Fruit fly (Drosophila melanogaster) whole organism, embryonic: ENCODE data around the gene CG6094.
A peak's percentile ranks its signal among the peaks of the same experiment; 100 is the strongest.

Source experiments
- ATbp ChIP-seq: fragments of 200-800 bp; sonication (Bioruptor generic); optimal IDR thresholded peaks from 2 replicates; lab custom pipeline; 2017; ENCODE audit warnings: missing biosample characterization, mild to moderate bottlenecking, missing genetic modification characterization, missing genetic modification reagents
- Awh ChIP-seq: fragments of 200-800 bp; sonication (Bioruptor generic); IDR thresholded peaks from 2 replicates; pipeline ENCODE4, ENCODE4 v1.3.6; 2022; ENCODE audit warnings: missing biosample characterization, missing genetic modification characterization
- CG1024 ChIP-seq: fragments of 200-800 bp; sonication (Bioruptor generic); IDR thresholded peaks from 2 replicates; pipeline ENCODE4 v1.3.6; 2022; ENCODE audit warnings: missing biosample characterization, missing genetic modification characterization
- CG10321 ChIP-seq: fragments of 200-800 bp; sonication (Bioruptor generic); IDR thresholded peaks from 2 replicates; pipeline ENCODE4 v1.3.6; 2022; ENCODE audit warnings: missing biosample characterization, missing genetic modification characterization
- CG12219 ChIP-seq: fragments of 200-800 bp; sonication (Bioruptor generic); optimal IDR thresholded peaks from 3 replicates; lab custom pipeline; 2018; ENCODE audit warnings: missing biosample characterization, mild to moderate bottlenecking, missing genetic modification characterization
- CG1233 ChIP-seq: fragments of 200-800 bp; sonication (Bioruptor generic); optimal IDR thresholded peaks from 4 replicates; lab custom pipeline; 2018; ENCODE audit warnings: missing biosample characterization, mild to moderate bottlenecking, missing genetic modification characterization
- CG14667 ChIP-seq: fragments of 200-800 bp; sonication (Bioruptor generic); IDR thresholded peaks from 2 replicates; pipeline ENCODE4 v1.3.6; 2022; ENCODE audit warnings: missing biosample characterization, missing genetic modification characterization
- CG18262 ChIP-seq: fragments of 200-800 bp; optimal IDR thresholded peaks from 3 replicates; lab custom pipeline; 2019; ENCODE audit warnings: missing biosample characterization, mild to moderate bottlenecking, missing genetic modification characterization, moderate library complexity
- CG2116 ChIP-seq: fragments of 200-800 bp; sonication (Bioruptor generic); optimal IDR thresholded peaks from 3 replicates; lab custom pipeline; 2018; ENCODE audit warnings: missing biosample characterization, mild to moderate bottlenecking, missing genetic modification characterization
- CG2199 ChIP-seq: fragments of 200-800 bp; sonication (Bioruptor generic); IDR thresholded peaks from 3 replicates; pipeline ENCODE4 v1.3.6; 2022; ENCODE audit warnings: missing biosample characterization, missing genetic modification characterization
- CG2678 ChIP-seq: fragments of 200-800 bp; sonication (Bioruptor generic); optimal IDR thresholded peaks from 3 replicates; lab custom pipeline; 2019; ENCODE audit warnings: missing biosample characterization, mild to moderate bottlenecking, missing genetic modification characterization, moderate library complexity
- CG4360 ChIP-seq: fragments of 200-800 bp; sonication (Bioruptor generic); IDR thresholded peaks from 2 replicates; pipeline ENCODE4 v1.3.6; 2022; ENCODE audit warnings: missing biosample characterization, missing genetic modification characterization
- CG4820 ChIP-seq: fragments of 200-800 bp; sonication (Bioruptor generic); optimal IDR thresholded peaks from 3 replicates; lab custom pipeline; 2016; ENCODE audit warnings: missing biosample characterization, missing genetic modification characterization
- CG6765 ChIP-seq: fragments of 200-800 bp; sonication (Bioruptor generic); optimal IDR thresholded peaks from 3 replicates; lab custom pipeline; 2017; ENCODE audit warnings: missing biosample characterization, mild to moderate bottlenecking, missing genetic modification characterization
- CG7963 ChIP-seq: fragments of 200-800 bp; sonication (Bioruptor generic); IDR thresholded peaks from 3 replicates; pipeline ENCODE4 v1.3.6; 2022; ENCODE audit warnings: missing biosample characterization, missing genetic modification characterization; ENCODE audit not compliant: partially characterized antibody
- CG8089 ChIP-seq: fragments of 200-800 bp; sonication (Bioruptor generic); optimal IDR thresholded peaks from 3 replicates; lab custom pipeline; 2016; ENCODE audit warnings: missing biosample characterization, missing genetic modification characterization
- CG8281 ChIP-seq: fragments of 200-800 bp; sonication (Bioruptor generic); optimal IDR thresholded peaks from 2 replicates; lab custom pipeline; 2018; ENCODE audit warnings: missing biosample characterization, mild to moderate bottlenecking, missing genetic modification characterization, moderate library complexity
- CG8478 ChIP-seq: fragments of >200 bp; optimal IDR thresholded peaks from 2 replicates; lab custom pipeline; 2018
- D ChIP-seq, 2 experiments: fragments of 200-800 bp in 1 of 2; fragments of >200 bp in 1 of 2; sonication (Bioruptor generic) in 1 of 2; optimal IDR thresholded peaks; 2 replicates in 1 of 2; 3 replicates in 1 of 2; lab custom pipeline; 2017; ENCODE audit warnings: mild to moderate bottlenecking in 1 of 2, missing biosample characterization in 1 of 2, missing genetic modification characterization in 1 of 2, missing genetic modification reagents in 1 of 2
- D19A ChIP-seq: fragments of 200-800 bp; optimal IDR thresholded peaks from 3 replicates; lab custom pipeline; 2019; ENCODE audit warnings: missing biosample characterization, mild to moderate bottlenecking, missing genetic modification characterization, moderate library complexity
- Dek ChIP-seq: fragments of 200-800 bp; sonication (Bioruptor generic); optimal IDR thresholded peaks from 3 replicates; lab custom pipeline; 2019; ENCODE audit warnings: missing biosample characterization, mild to moderate bottlenecking, missing genetic modification characterization, moderate library complexity
- Doc3 ChIP-seq: fragments of 200-800 bp; sonication (Bioruptor generic); IDR thresholded peaks from 3 replicates; pipeline ENCODE4 v1.3.6; 2022; ENCODE audit warnings: missing biosample characterization, missing genetic modification characterization; ENCODE audit not compliant: partially characterized antibody
- Dp ChIP-seq: fragments of 200-800 bp; sonication (Bioruptor generic); optimal IDR thresholded peaks from 2 replicates; lab custom pipeline; 2018; ENCODE audit warnings: missing biosample characterization, mild to moderate bottlenecking, missing genetic modification characterization, moderate library complexity
- Drgx ChIP-seq: fragments of 200-800 bp; sonication (Bioruptor generic); IDR thresholded peaks from 2 replicates; pipeline ENCODE4 v1.3.6; 2022; ENCODE audit warnings: missing biosample characterization, missing genetic modification characterization
- Ets65A ChIP-seq: fragments of 200-800 bp; sonication (Bioruptor generic); peaks from one replicate; lab custom pipeline; 2016; ENCODE audit warnings: missing biosample characterization, missing genetic modification characterization
- Fer3 ChIP-seq: fragments of 200-800 bp; sonication (Bioruptor generic); optimal IDR thresholded peaks from 2 replicates; lab custom pipeline; 2018; ENCODE audit warnings: missing biosample characterization, mild to moderate bottlenecking, missing genetic modification characterization, moderate library complexity
- Hand ChIP-seq: fragments of 200-800 bp; sonication (Bioruptor generic); optimal IDR thresholded peaks from 2 replicates; lab custom pipeline; 2017; ENCODE audit warnings: mild to moderate bottlenecking, missing biosample characterization, missing genetic modification reagents, missing genetic modification characterization
- MBD-R2 ChIP-seq: fragments of 200-800 bp; sonication (Bioruptor generic); IDR thresholded peaks from 2 replicates; pipeline ENCODE4 v1.3.6; 2022; ENCODE audit warnings: missing biosample characterization, missing genetic modification characterization
- Myb ChIP-seq: fragments of 200-800 bp; sonication (Bioruptor generic); optimal IDR thresholded peaks from 2 replicates; lab custom pipeline; 2016; ENCODE audit warnings: missing biosample characterization, missing genetic modification characterization
- NC2β ChIP-seq: fragments of 200-800 bp; sonication (Bioruptor generic); optimal IDR thresholded peaks from 2 replicates; lab custom pipeline; 2016; ENCODE audit warnings: missing biosample characterization, missing genetic modification characterization
- Nf-YB ChIP-seq: fragments of 200-800 bp; sonication (Bioruptor generic); optimal IDR thresholded peaks from 3 replicates; lab custom pipeline; 2019; ENCODE audit warnings: missing biosample characterization, mild to moderate bottlenecking, missing genetic modification characterization, moderate library complexity
- Oli ChIP-seq: fragments of 200-800 bp; sonication (Bioruptor generic); optimal IDR thresholded peaks from 2 replicates; lab custom pipeline; 2018; ENCODE audit warnings: missing biosample characterization, mild to moderate bottlenecking, missing genetic modification characterization, moderate library complexity
- Opbp ChIP-seq: fragments of 200-800 bp; sonication (Bioruptor generic); IDR thresholded peaks from 3 replicates; pipeline ENCODE4 v1.3.6; 2022; ENCODE audit warnings: missing biosample characterization, missing genetic modification characterization; ENCODE audit not compliant: partially characterized antibody
- Ptx1 ChIP-seq: fragments of 200-800 bp; sonication (Bioruptor generic); IDR thresholded peaks from 2 replicates; pipeline ENCODE4 v1.3.6; 2022; ENCODE audit warnings: missing biosample characterization, missing genetic modification characterization
- bab2 ChIP-seq: fragments of 200-800 bp; sonication (Bioruptor generic); optimal IDR thresholded peaks from 2 replicates; lab custom pipeline; 2016; ENCODE audit warnings: missing biosample characterization, missing genetic modification characterization
- bbx ChIP-seq: fragments of 200-800 bp; sonication (Bioruptor generic); IDR thresholded peaks from 2 replicates; pipeline ENCODE4 v1.3.6; 2022; ENCODE audit warnings: missing biosample characterization, missing genetic modification characterization; ENCODE audit not compliant: partially characterized antibody
- cg ChIP-seq: fragments of 200-800 bp; sonication (Bioruptor generic); optimal IDR thresholded peaks from 3 replicates; lab custom pipeline; 2019; ENCODE audit warnings: missing biosample characterization, mild to moderate bottlenecking, missing genetic modification characterization, moderate library complexity
- dysf ChIP-seq: fragments of 200-800 bp; sonication (Bioruptor generic); IDR thresholded peaks from 3 replicates; pipeline ENCODE4 v1.3.6; 2022; ENCODE audit warnings: missing biosample characterization, missing genetic modification characterization
- grau ChIP-seq: fragments of 200-800 bp; optimal IDR thresholded peaks from 3 replicates; lab custom pipeline; 2019; ENCODE audit warnings: missing biosample characterization, mild to moderate bottlenecking, missing genetic modification characterization, moderate library complexity
- gsb-n ChIP-seq: fragments of 200-800 bp; sonication (Bioruptor generic); optimal IDR thresholded peaks from 3 replicates; lab custom pipeline; 2018; ENCODE audit warnings: missing biosample characterization, mild to moderate bottlenecking, missing genetic modification characterization
- klu ChIP-seq: fragments of 200-800 bp; sonication (Bioruptor generic); IDR thresholded peaks from 2 replicates; pipeline ENCODE4 v1.3.6; 2022; ENCODE audit warnings: missing biosample characterization, missing genetic modification characterization
- lab ChIP-seq: fragments of 200-800 bp; sonication (Bioruptor generic); optimal IDR thresholded peaks from 3 replicates; lab custom pipeline; 2017; ENCODE audit warnings: missing biosample characterization, missing genetic modification characterization, mild to moderate bottlenecking, moderate library complexity, missing genetic modification reagents
- prd ChIP-seq, 3 experiments: fragments of >200 bp in 2 of 3; fragments of 200-800 bp in 1 of 3; sonication (Bioruptor generic) in 1 of 3; optimal IDR thresholded peaks in 2 of 3; IDR thresholded peaks in 1 of 3; 2 replicates in 2 of 3; 3 replicates in 1 of 3; pipeline versions ENCODE4 v1.3.6 to Lab custom; 2017 to 2022; ENCODE audit warnings: missing biosample characterization in 1 of 3, missing genetic modification characterization in 1 of 3
- ro ChIP-seq: fragments of 200-800 bp; sonication (Bioruptor generic); IDR thresholded peaks from 2 replicates; pipeline ENCODE4 v1.3.6; 2022; ENCODE audit warnings: missing biosample characterization, missing genetic modification characterization
- sd ChIP-seq: fragments of 200-800 bp; sonication (Bioruptor generic); optimal IDR thresholded peaks from 3 replicates; lab custom pipeline; 2018; ENCODE audit warnings: missing biosample characterization, mild to moderate bottlenecking, missing genetic modification characterization, moderate library complexity
- slbo ChIP-seq: fragments of 200-800 bp; sonication (Bioruptor generic); IDR thresholded peaks from 2 replicates; pipeline ENCODE4 v1.3.6; 2022; ENCODE audit warnings: missing biosample characterization, missing genetic modification characterization
- ssp ChIP-seq: fragments of 200-800 bp; sonication (Bioruptor generic); IDR thresholded peaks from 2 replicates; pipeline ENCODE4 v1.3.6; 2022; ENCODE audit warnings: missing biosample characterization, missing genetic modification characterization
- zen ChIP-seq: fragments of 200-800 bp; sonication (Bioruptor generic); optimal IDR thresholded peaks from 3 replicates; lab custom pipeline; 2018; ENCODE audit warnings: missing biosample characterization, mild to moderate bottlenecking, missing genetic modification characterization, moderate library complexity

The CG6094 gene

DNA sequence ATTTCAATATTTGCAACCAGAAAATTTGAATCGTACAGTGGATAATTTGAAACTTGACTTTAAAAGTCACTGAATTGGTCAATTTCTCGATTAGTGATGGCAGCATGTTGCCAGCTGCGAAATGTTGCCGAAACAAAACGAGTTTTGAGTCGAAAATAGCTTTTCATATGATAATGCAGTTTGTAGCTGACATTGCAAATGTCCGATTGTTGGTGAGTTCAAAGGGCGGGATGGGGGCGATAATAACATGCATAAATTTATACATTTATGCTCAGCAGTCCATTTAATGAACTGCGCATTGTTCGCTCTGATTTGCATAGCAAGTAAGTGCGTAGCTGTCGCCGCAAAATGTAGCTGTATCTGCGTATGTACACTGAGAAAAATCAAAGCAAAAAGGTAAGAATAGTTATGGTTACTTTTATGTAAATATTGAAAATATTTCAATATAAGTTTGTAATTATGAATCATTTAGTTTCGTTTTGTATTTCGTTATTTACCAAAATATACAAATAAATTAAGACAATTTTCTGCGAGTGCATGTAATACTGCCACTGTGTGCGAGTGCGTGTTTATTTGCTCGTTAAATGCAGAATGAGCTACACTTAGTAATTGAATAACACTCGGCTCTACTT is 20.2 kb downstream of the CG6094 start, which contains the start of gene Lip4 (continued):
- TF ChIP-seq prd (optimal IDR thresholded peaks at IDR 0.05; lab: Kevin White, UChicago): no peak
- peak; percentile 86 for TF ChIP-seq prd (GFP tag; IDR thresholded peaks at IDR 0.05; lab: Robert Waterston, UW)
- TF ChIP-seq D (optimal IDR thresholded peaks at IDR 0.05; lab: Kevin White, UChicago): no peak
- peak; percentile 43 for TF ChIP-seq D (GFP tag; optimal IDR thresholded peaks at IDR 0.05; lab: Kevin White, UChicago)
- TF ChIP-seq grau (tag; lab: Kevin White, UChicago): peak; percentile 79
- peak; percentile 48 for TF ChIP-seq Nf-YB (GFP tag; lab: Kevin White, UChicago)
- peak; percentile 61 for TF ChIP-seq Dek (tag; lab: Kevin White, UChicago)
- TF ChIP-seq CG7963 (GFP tag; lab: Robert Waterston, UW): no peak
- TF ChIP-seq Hand (GFP tag; lab: Kevin White, UChicago): peak; percentile 27
- peak; percentile 29 for TF ChIP-seq CG8281
- peak; percentile 84 for TF ChIP-seq Ptx1 (GFP tag; lab: Robert Waterston, UW)
- peak; percentile 41; the same call in 1 of the 2 replicates for TF ChIP-seq CG4360 (GFP tag; lab: Robert Waterston, UW)
- peak; percentile 72 for TF ChIP-seq CG6765 (GFP tag; lab: Kevin White, UChicago)
- peak; percentile 44; the same call in 1 of the 2 replicates for TF ChIP-seq CG10321 (GFP tag; lab: Robert Waterston, UW)
- peak; percentile 84 for TF ChIP-seq zen (tag; lab: Kevin White, UChicago)
- peak; percentile 22 for TF ChIP-seq NC2β (GFP tag; lab: Kevin White, UChicago)
- TF ChIP-seq CG8089 (GFP tag; lab: Kevin White, UChicago): peak; percentile 42
- TF ChIP-seq cg (GFP tag; lab: Kevin White, UChicago): no peak
- TF ChIP-seq D19A (tag; lab: Kevin White, UChicago): peak; percentile 64
- peak; percentile 76 for TF ChIP-seq Oli
- TF ChIP-seq Drgx (GFP tag; lab: Robert Waterston, UW): peak; percentile 76
- TF ChIP-seq MBD-R2 (GFP tag; lab: Robert Waterston, UW): peak; percentile 45; the same call in 1 of the 2 replicates
- TF ChIP-seq gsb-n (tag; lab: Kevin White, UChicago): peak; percentile 66
- peak; percentile 67 for TF ChIP-seq CG1233 (GFP tag; lab: Kevin White, UChicago)
- peak; percentile 22 for TF ChIP-seq ATbp (GFP tag; lab: Kevin White, UChicago)
- TF ChIP-seq Ets65A: peak; percentile 92
- no peak for TF ChIP-seq Opbp
- TF ChIP-seq bab2 (GFP tag; lab: Kevin White, UChicago): peak; percentile 31
- peak; percentile 33 for TF ChIP-seq CG2116
- no peak for TF ChIP-seq Doc3 (GFP tag; lab: Robert Waterston, UW)
- TF ChIP-seq CG8478: no peak
- peak; percentile 38; the same call in 1 of the 2 replicates for TF ChIP-seq ro (GFP tag; lab: Robert Waterston, UW)
- TF ChIP-seq Awh (GFP tag; lab: Robert Waterston, UW): peak; percentile 77
- peak; percentile 57; the same call in 1 of the 2 replicates for TF ChIP-seq ssp
- TF ChIP-seq bbx (GFP tag; lab: Robert Waterston, UW): no peak
- TF ChIP-seq CG1024 (GFP tag; lab: Robert Waterston, UW): peak; percentile 65
- no peak; the same call in 1 of the 2 replicates for TF ChIP-seq CG14667 (GFP tag; lab: Robert Waterston, UW)
- TF ChIP-seq CG2199: 0 out of 3 replicates have a peak, but pooled peaks have one; percentile 22
- no peak for TF ChIP-seq Dp (GFP tag; lab: Kevin White, UChicago)
- peak; percentile 62 for TF ChIP-seq CG4820 (GFP tag; lab: Kevin White, UChicago)
- no peak for TF ChIP-seq Myb
- TF ChIP-seq Fer3: peak; percentile 74
- TF ChIP-seq dysf (GFP tag; lab: Robert Waterston, UW): peak; percentile 85
- peak; percentile 83 for TF ChIP-seq slbo
- peak; percentile 45 for TF ChIP-seq sd
- TF ChIP-seq CG12219 (GFP tag; lab: Kevin White, UChicago): peak; percentile 62
- peak; percentile 73 for TF ChIP-seq CG18262 (tag; lab: Kevin White, UChicago)
- TF ChIP-seq CG2678: peak; percentile 86
- TF ChIP-seq klu (GFP tag; lab: Robert Waterston, UW): peak; percentile 43; the same call in 1 of the 2 replicates
- TF ChIP-seq lab: peak; percentile 81
